Fruit fly (Drosophila melanogaster) whole organism, embryonic: ENCODE results near the gene RfC3.

Experiments
- Awh ChIP-seq: fragments of 200-800 bp; sonication (Bioruptor generic); IDR thresholded peaks from 2 replicates; pipeline ENCODE4, ENCODE4 v1.3.6; 2022; ENCODE audit warnings: missing biosample characterization, missing genetic modification characterization
- Bgb ChIP-seq: fragments of 200-800 bp; sonication (Bioruptor generic); IDR thresholded peaks from 2 replicates; pipeline ENCODE4 v1.3.6; 2022; ENCODE audit warnings: missing biosample characterization, missing genetic modification characterization; ENCODE audit not compliant: partially characterized antibody
- C15 ChIP-seq: fragments of 200-800 bp; sonication (Bioruptor generic); IDR thresholded peaks from 3 replicates; pipeline ENCODE4 v1.3.6; 2022; ENCODE audit warnings: missing biosample characterization, missing genetic modification characterization
- CG10431 ChIP-seq: fragments of 200-800 bp; sonication (Bioruptor generic); optimal IDR thresholded peaks from 3 replicates; lab custom pipeline; 2018; ENCODE audit warnings: missing biosample characterization, mild to moderate bottlenecking, missing genetic modification characterization
- CG10462 ChIP-seq: fragments of 200-800 bp; sonication (Bioruptor generic); optimal IDR thresholded peaks from 2 replicates; lab custom pipeline; 2016; ENCODE audit warnings: missing biosample characterization, missing genetic modification characterization
- CG12219 ChIP-seq: fragments of 200-800 bp; sonication (Bioruptor generic); optimal IDR thresholded peaks from 3 replicates; lab custom pipeline; 2018; ENCODE audit warnings: missing biosample characterization, mild to moderate bottlenecking, missing genetic modification characterization
- CG12769 ChIP-seq: fragments of 200-800 bp; sonication (Bioruptor generic); optimal IDR thresholded peaks from 2 replicates; lab custom pipeline; 2019; ENCODE audit warnings: missing biosample characterization, mild to moderate bottlenecking, missing genetic modification characterization, moderate library complexity
- CG14860 ChIP-seq: fragments of 200-800 bp; sonication (Bioruptor generic); IDR thresholded peaks from 3 replicates; pipeline ENCODE4 v1.3.6; 2022; ENCODE audit warnings: missing biosample characterization, missing genetic modification characterization; ENCODE audit not compliant: partially characterized antibody
- CG15011 ChIP-seq: fragments of 200-800 bp; sonication (Bioruptor generic); optimal IDR thresholded peaks from 3 replicates; lab custom pipeline; 2018; ENCODE audit warnings: missing biosample characterization, mild to moderate bottlenecking, missing genetic modification characterization
- CG16863 ChIP-seq: fragments of 200-800 bp; sonication (Bioruptor generic); optimal IDR thresholded peaks from 3 replicates; lab custom pipeline; 2016; ENCODE audit warnings: missing biosample characterization, missing genetic modification characterization
- CG43689 ChIP-seq: fragments of 200-800 bp; sonication (Bioruptor generic); IDR thresholded peaks from 2 replicates; pipeline ENCODE4 v1.3.6; 2022; ENCODE audit warnings: missing biosample characterization, missing genetic modification characterization
- CG4854 ChIP-seq: fragments of 200-800 bp; sonication (Bioruptor generic); optimal IDR thresholded peaks from 2 replicates; lab custom pipeline; 2016; ENCODE audit warnings: missing biosample characterization, missing genetic modification characterization, inconsistent platforms
- CG6813 ChIP-seq: fragments of 200-800 bp; sonication (Bioruptor generic); optimal IDR thresholded peaks from 2 replicates; lab custom pipeline; 2017; ENCODE audit warnings: missing biosample characterization, missing genetic modification characterization, mild to moderate bottlenecking, moderate library complexity, missing genetic modification reagents
- CG7271 ChIP-seq: fragments of 200-800 bp; sonication (Bioruptor generic); optimal IDR thresholded peaks from 2 replicates; lab custom pipeline; 2018; ENCODE audit warnings: missing biosample characterization, mild to moderate bottlenecking, missing genetic modification characterization, moderate library complexity
- CG7745 ChIP-seq: fragments of 200-800 bp; sonication (Bioruptor generic); optimal IDR thresholded peaks from 2 replicates; lab custom pipeline; 2018; ENCODE audit warnings: missing biosample characterization, mild to moderate bottlenecking, missing genetic modification characterization, moderate library complexity
- CG8765 ChIP-seq: fragments of 200-800 bp; sonication (Bioruptor generic); IDR thresholded peaks from 2 replicates; pipeline ENCODE4 v1.3.6; 2022; ENCODE audit warnings: missing biosample characterization, missing genetic modification characterization
- CG9609 ChIP-seq: fragments of 200-800 bp; sonication (Bioruptor generic); optimal IDR thresholded peaks from 3 replicates; lab custom pipeline; 2016; ENCODE audit warnings: missing biosample characterization, missing genetic modification characterization
- CHES-1-like ChIP-seq: fragments of 200-800 bp; sonication (Bioruptor generic); optimal IDR thresholded peaks from 2 replicates; lab custom pipeline; 2016; ENCODE audit warnings: missing biosample characterization, missing genetic modification characterization
- CrebB ChIP-seq: fragments of 200-800 bp; sonication (Bioruptor generic); optimal IDR thresholded peaks from 3 replicates; lab custom pipeline; 2018; ENCODE audit warnings: missing biosample characterization, mild to moderate bottlenecking, missing genetic modification characterization
- D19B ChIP-seq: fragments of 200-800 bp; sonication (Bioruptor generic); optimal IDR thresholded peaks from 2 replicates; lab custom pipeline; 2017; ENCODE audit warnings: missing biosample characterization, mild to moderate bottlenecking, missing genetic modification characterization
- Dek ChIP-seq: fragments of 200-800 bp; sonication (Bioruptor generic); optimal IDR thresholded peaks from 3 replicates; lab custom pipeline; 2019; ENCODE audit warnings: missing biosample characterization, mild to moderate bottlenecking, missing genetic modification characterization, moderate library complexity
- ERR ChIP-seq: fragments of 200-800 bp; sonication (Bioruptor generic); optimal IDR thresholded peaks from 2 replicates; lab custom pipeline; 2016; ENCODE audit warnings: missing biosample characterization, missing genetic modification characterization
- Meics ChIP-seq: fragments of 200-800 bp; sonication (Bioruptor generic); optimal IDR thresholded peaks from 2 replicates; lab custom pipeline; 2017; ENCODE audit warnings: missing biosample characterization, mild to moderate bottlenecking, missing genetic modification characterization
- NC2α ChIP-seq: fragments of 200-800 bp; sonication (Bioruptor generic); optimal IDR thresholded peaks from 2 replicates; lab custom pipeline; 2016; ENCODE audit warnings: missing biosample characterization, missing genetic modification characterization
- Nf-YC ChIP-seq: fragments of 200-800 bp; optimal IDR thresholded peaks from 3 replicates; lab custom pipeline; 2019; ENCODE audit warnings: missing biosample characterization, mild to moderate bottlenecking, missing genetic modification characterization, moderate library complexity
- NfI ChIP-seq: fragments of 200-800 bp; sonication (Bioruptor generic); optimal IDR thresholded peaks from 3 replicates; lab custom pipeline; 2018; ENCODE audit warnings: missing biosample characterization, mild to moderate bottlenecking, missing genetic modification characterization, moderate library complexity
- Opbp ChIP-seq: fragments of 200-800 bp; sonication (Bioruptor generic); IDR thresholded peaks from 3 replicates; pipeline ENCODE4 v1.3.6; 2022; ENCODE audit warnings: missing biosample characterization, missing genetic modification characterization; ENCODE audit not compliant: partially characterized antibody
- Pdp1 ChIP-seq, 2 experiments: fragments of 200-800 bp; sonication (Bioruptor generic); optimal IDR thresholded peaks; 3 replicates each; lab custom pipeline; 2016; ENCODE audit warnings: missing biosample characterization in 2 of 2, missing genetic modification characterization in 2 of 2, mild to moderate bottlenecking in 1 of 2, moderate library complexity in 1 of 2
- Ssrp ChIP-seq: fragments of 200-800 bp; sonication (Bioruptor generic); optimal IDR thresholded peaks from 2 replicates; lab custom pipeline; 2018; ENCODE audit warnings: missing biosample characterization, mild to moderate bottlenecking, missing genetic modification characterization, moderate library complexity
- Trl ChIP-seq, 3 experiments: fragments of >200 bp in 2 of 3; fragments of 200-800 bp in 1 of 3; sonication (Bioruptor generic) in 1 of 3; optimal IDR thresholded peaks; 2 replicates in 1 of 3; 3 replicates in 2 of 3; lab custom pipeline; 2016 to 2017; ENCODE audit warnings: missing biosample characterization in 1 of 3, missing genetic modification characterization in 1 of 3
- al ChIP-seq: fragments of 200-800 bp; sonication (Bioruptor generic); IDR thresholded peaks from 2 replicates; pipeline ENCODE4 v1.3.6; 2022; ENCODE audit warnings: missing biosample characterization, missing genetic modification characterization
- ato ChIP-seq: fragments of 200-800 bp; sonication (Bioruptor generic); IDR thresholded peaks from 2 replicates; pipeline ENCODE4 v1.3.6; 2022; ENCODE audit warnings: missing biosample characterization, missing genetic modification characterization; ENCODE audit not compliant: partially characterized antibody
- br ChIP-seq: fragments of >200 bp; optimal IDR thresholded peaks from 2 replicates; lab custom pipeline; 2017
- caup ChIP-seq: fragments of 200-800 bp; sonication (Bioruptor generic); optimal IDR thresholded peaks from 3 replicates; lab custom pipeline; 2017; ENCODE audit warnings: missing biosample characterization, mild to moderate bottlenecking, missing genetic modification characterization, moderate library complexity; ENCODE audit not compliant: severe bottlenecking
- chm ChIP-seq: fragments of 200-800 bp; sonication (Bioruptor generic); IDR thresholded peaks from 2 replicates; pipeline ENCODE4 v1.3.6; 2022; ENCODE audit warnings: missing biosample characterization, missing genetic modification characterization
- dpn ChIP-seq, 2 experiments: fragments of 200-800 bp; sonication (Bioruptor generic); optimal IDR thresholded peaks; 3 replicates each; lab custom pipeline; 2016; ENCODE audit warnings: missing biosample characterization in 2 of 2, missing genetic modification characterization in 2 of 2
- exex ChIP-seq: fragments of 200-800 bp; sonication (Bioruptor generic); optimal IDR thresholded peaks from 4 replicates; lab custom pipeline; 2018; ENCODE audit warnings: missing biosample characterization, mild to moderate bottlenecking, missing genetic modification characterization, moderate library complexity
- fd102C ChIP-seq: fragments of 200-800 bp; sonication (Bioruptor generic); optimal IDR thresholded peaks from 2 replicates; lab custom pipeline; 2018; ENCODE audit warnings: missing biosample characterization, mild to moderate bottlenecking, missing genetic modification characterization, moderate library complexity
- grn ChIP-seq: fragments of 200-800 bp; sonication (Bioruptor generic); optimal IDR thresholded peaks from 3 replicates; lab custom pipeline; 2017; ENCODE audit warnings: missing biosample characterization, missing genetic modification characterization
- mld ChIP-seq: fragments of 200-800 bp; sonication (Bioruptor generic); IDR thresholded peaks from 3 replicates; pipeline ENCODE4 v1.3.6; 2022; ENCODE audit warnings: missing biosample characterization, missing genetic modification characterization; ENCODE audit not compliant: partially characterized antibody
- oc ChIP-seq: fragments of 200-800 bp; sonication (Bioruptor generic); optimal IDR thresholded peaks from 2 replicates; lab custom pipeline; 2018; ENCODE audit warnings: missing biosample characterization, mild to moderate bottlenecking, missing genetic modification characterization, moderate library complexity
- onecut ChIP-seq: fragments of 200-800 bp; sonication (Bioruptor generic); IDR thresholded peaks from 2 replicates; pipeline ENCODE4 v1.3.6; 2022; ENCODE audit warnings: missing biosample characterization, missing genetic modification characterization
- otp ChIP-seq: fragments of 200-800 bp; sonication (Bioruptor generic); IDR thresholded peaks from 3 replicates; pipeline ENCODE4, ENCODE4 v1.3.6; 2022; ENCODE audit warnings: missing biosample characterization, missing genetic modification characterization
- pho ChIP-seq: fragments of 200-800 bp; sonication (Bioruptor generic); optimal IDR thresholded peaks from 2 replicates; lab custom pipeline; 2016; ENCODE audit warnings: missing biosample characterization, missing genetic modification characterization
- psq ChIP-seq: fragments of 200-800 bp; sonication (Bioruptor generic); optimal IDR thresholded peaks from 2 replicates; lab custom pipeline; 2017; ENCODE audit warnings: missing biosample characterization, missing genetic modification characterization
- pum ChIP-seq: fragments of 200-800 bp; sonication (Bioruptor generic); optimal IDR thresholded peaks from 2 replicates; lab custom pipeline; 2016; ENCODE audit warnings: missing biosample characterization, missing genetic modification characterization
- row ChIP-seq: fragments of 200-800 bp; sonication (Bioruptor generic); IDR thresholded peaks from 3 replicates; pipeline ENCODE4 v1.3.6; 2022; ENCODE audit warnings: missing biosample characterization, missing genetic modification characterization
- sqz ChIP-seq: fragments of 200-800 bp; sonication (Bioruptor generic); optimal IDR thresholded peaks from 3 replicates; lab custom pipeline; 2018; ENCODE audit warnings: missing biosample characterization, mild to moderate bottlenecking, missing genetic modification characterization

RfC3 gene

dm6 chr2L:10387869-10388726 lies 30.9 kb upstream of the RfC3 start, which contains the start of gene da (continued):
- peak; percentile 52 for TF ChIP-seq Nf-YC (tag; lab: Kevin White, UChicago)
- TF ChIP-seq mld, result no peak
- no peak for TF ChIP-seq CG7745 (tag; lab: Kevin White, UChicago)
- no peak for TF ChIP-seq NC2α (GFP tag; lab: Kevin White, UChicago)
- peak; percentile 8 for TF ChIP-seq CG4854
- TF ChIP-seq D19B, result peak; percentile 64
- TF ChIP-seq oc (tag; lab: Kevin White, UChicago), result no peak
- TF ChIP-seq Meics (GFP tag; lab: Kevin White, UChicago), result peak; percentile 61
- peak; percentile 33 to 69 for TF ChIP-seq Pdp1 (GFP tag; optimal IDR thresholded peaks at IDR 0.05; lab: Kevin White, UChicago)
- TF ChIP-seq onecut (GFP tag; lab: Robert Waterston, UW), result peak; percentile 49
- TF ChIP-seq C15 (GFP tag; lab: Robert Waterston, UW), result no peak
- no peak for TF ChIP-seq CG8765 (GFP tag; lab: Robert Waterston, UW)
- no peak for TF ChIP-seq exex (tag; lab: Kevin White, UChicago)
- peak; percentile 39 for TF ChIP-seq CG12219 (GFP tag; lab: Kevin White, UChicago)
- peak; percentile 4 for TF ChIP-seq CG10431 (GFP tag; lab: Kevin White, UChicago)
- TF ChIP-seq CG43689, result no peak
- peak; percentile 49; the same call in 1 of the 2 replicates for TF ChIP-seq Bgb
- peak; percentile 43 for TF ChIP-seq CrebB (tag; lab: Kevin White, UChicago)
- TF ChIP-seq sqz (GFP tag; lab: Kevin White, UChicago), result no peak
- TF ChIP-seq CG10462 (GFP tag; lab: Kevin White, UChicago), result peak; percentile 10
- peak; percentile 56 for TF ChIP-seq pum (GFP tag; lab: Kevin White, UChicago)
- TF ChIP-seq CHES-1-like (GFP tag; lab: Kevin White, UChicago), result peak; percentile 60
- no peak for TF ChIP-seq CG15011
- peak; percentile 52 for TF ChIP-seq CG6813
- TF ChIP-seq ERR, result no peak
- TF ChIP-seq fd102C (GFP tag; lab: Kevin White, UChicago), result no peak
- peak; percentile 65 for TF ChIP-seq Dek (tag; lab: Kevin White, UChicago)
- peak; percentile 52; the same call in 1 of the 2 replicates for TF ChIP-seq Awh (GFP tag; lab: Robert Waterston, UW)
- no peak for TF ChIP-seq Trl (optimal IDR thresholded peaks at IDR 0.05; lab: Kevin White, UChicago)
- TF ChIP-seq Trl (GFP tag; optimal IDR thresholded peaks at IDR 0.05; lab: Kevin White, UChicago), result peak; percentile 47
- peak; percentile 63 to 69 for TF ChIP-seq dpn (GFP tag; optimal IDR thresholded peaks at IDR 0.05; lab: Kevin White, UChicago)
- peak; percentile 45 for TF ChIP-seq al
- TF ChIP-seq row (GFP tag; lab: Robert Waterston, UW), result peak; percentile 85
- peak; percentile 58 for TF ChIP-seq Ssrp (tag; lab: Kevin White, UChicago)
- TF ChIP-seq Opbp (GFP tag; lab: Robert Waterston, UW), result peak; percentile 47; the same call in 1 of the 3 replicates
- TF ChIP-seq br, result no peak
- TF ChIP-seq grn, result peak; percentile 34
- TF ChIP-seq caup (GFP tag; lab: Kevin White, UChicago), result peak; percentile 69
- TF ChIP-seq psq, result no peak
- TF ChIP-seq otp (GFP tag; lab: Robert Waterston, UW), result no peak; the same call in 2 of the 3 replicates
- no peak for TF ChIP-seq CG14860 (GFP tag; lab: Robert Waterston, UW)
- peak; percentile 55 for TF ChIP-seq chm (GFP tag; lab: Robert Waterston, UW)
- TF ChIP-seq CG9609 (GFP tag; lab: Kevin White, UChicago), result peak; percentile 56
- TF ChIP-seq CG12769 (tag; lab: Kevin White, UChicago), result no peak
- TF ChIP-seq NfI, result peak; percentile 75
- peak; percentile 3 for TF ChIP-seq CG7271 (tag; lab: Kevin White, UChicago)
- TF ChIP-seq pho (GFP tag; lab: Kevin White, UChicago), result peak; percentile 73
- peak; percentile 57 for TF ChIP-seq CG16863 (GFP tag; lab: Kevin White, UChicago)
- peak; percentile 17; the same call in 1 of the 2 replicates for TF ChIP-seq ato (GFP tag; lab: Robert Waterston, UW)
